Worm (Caenorhabditis elegans): Measurements from ENCODE around the gene mcm-10.

Gene mcm-10

DNA sequence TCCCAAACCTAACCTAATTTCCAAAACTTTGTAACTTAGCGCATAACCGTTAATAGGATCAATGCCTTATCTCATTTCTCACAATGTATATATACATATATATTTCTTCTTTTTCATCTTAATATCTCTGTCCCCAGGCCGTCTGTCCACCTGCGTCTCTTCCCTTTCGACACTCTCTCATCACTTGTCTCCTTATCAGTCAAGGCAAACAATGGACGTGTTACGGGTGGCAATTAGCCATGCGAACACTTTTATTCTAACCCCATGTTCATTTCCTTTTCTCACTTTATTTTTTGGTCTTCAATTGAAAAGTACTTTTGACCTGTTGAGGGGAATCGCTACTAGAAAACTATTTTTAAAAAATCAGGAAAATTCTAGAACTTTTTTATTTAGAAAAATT, 40.0 kb downstream of the mcm-10 start:
- TF ChIP-seq lin-14 (GFP tag; optimal IDR thresholded peaks at IDR 0.05) (peak; percentile 52), nhr-84 (tag; optimal IDR thresholded peaks at IDR 0.05) (no peak), mep-1 (tag; optimal IDR thresholded peaks at IDR 0.05) (no peak), efl-1 (optimal IDR thresholded peaks at IDR 0.05) (no peak), efl-1 (GFP tag; optimal IDR thresholded peaks at IDR 0.05 in 1 of 2) (peak in 1 of 2 experiments; percentile 47), elt-3 (tag; optimal IDR thresholded peaks at IDR 0.05) (peak in 3 of 6 experiments; percentile 52 to 79 (median 64)), blmp-1 (tag; optimal IDR thresholded peaks at IDR 0.05) (peak; percentile 16), ets-5 (GFP tag; IDR thresholded peaks at IDR 0.05) (no peak), egl-27 (tag; optimal IDR thresholded peaks at IDR 0.05) (no peak), snpc-4 (tag; optimal IDR thresholded peaks at IDR 0.05) (no peak), nhr-90 (tag; optimal IDR thresholded peaks at IDR 0.05; ENCODE audit: poor library complexity) (peak; percentile 22), lin-35 (GFP tag; optimal IDR thresholded peaks at IDR 0.05) (peak in 1 of 2 experiments; percentile 4), C34B4.2 (tag; optimal IDR thresholded peaks at IDR 0.05) (no peak), zag-1 (tag; optimal IDR thresholded peaks at IDR 0.05) (no peak), dsc-1 (tag; optimal IDR thresholded peaks at IDR 0.05) (no peak)

DNA sequence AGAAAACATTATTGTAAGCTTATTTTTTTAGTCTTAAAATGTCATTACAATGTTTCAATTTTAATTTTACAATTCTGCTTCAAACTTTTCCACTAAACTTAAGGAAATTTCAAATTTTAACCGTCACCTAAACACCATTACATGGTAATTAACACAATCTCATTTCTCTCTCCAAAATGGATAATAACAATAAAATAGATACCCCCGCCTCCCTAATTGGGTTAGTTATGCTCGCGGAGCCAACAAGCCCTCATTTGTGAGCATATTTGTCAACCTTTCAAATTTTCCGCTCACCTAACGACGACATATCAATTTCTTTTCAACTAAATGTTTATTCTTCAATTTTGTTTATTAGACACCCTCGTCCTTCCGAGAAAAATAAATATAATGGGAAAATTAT, 40.9 kb downstream of the mcm-10 start:
- TF ChIP-seq sup-37 (GFP tag; optimal IDR thresholded peaks at IDR 0.05) (no peak), lin-14 (GFP tag; optimal IDR thresholded peaks at IDR 0.05) (peak; percentile 22), ceh-63 (GFP tag; optimal IDR thresholded peaks at IDR 0.05) (peak; percentile 29)

- TF ChIP-seq lin-14 (GFP tag; optimal IDR thresholded peaks at IDR 0.05): no peak
- TF ChIP-seq nhr-20 (tag; optimal IDR thresholded peaks at IDR 0.05): no peak
- no peak for TF ChIP-seq ztf-4 (tag; optimal IDR thresholded peaks at IDR 0.05)
- TF ChIP-seq C04F5.9 (tag; optimal IDR thresholded peaks at IDR 0.05): no peak
- no peak for TF ChIP-seq egl-27 (tag; optimal IDR thresholded peaks at IDR 0.05)
- no peak for TF ChIP-seq alr-1 (tag; optimal IDR thresholded peaks at IDR 0.05; ENCODE audit: borderline replicate concordance)
- TF ChIP-seq swsn-7 (tag; optimal IDR thresholded peaks at IDR 0.05): no peak
- no peak for TF ChIP-seq nhr-76 (tag; optimal IDR thresholded peaks at IDR 0.05)
- no peak for TF ChIP-seq unc-130 (tag; optimal IDR thresholded peaks at IDR 0.05)
Observed at ce11 chrIII:11359422-11359821, 42.1 kb downstream of the mcm-10 start.

DNA sequence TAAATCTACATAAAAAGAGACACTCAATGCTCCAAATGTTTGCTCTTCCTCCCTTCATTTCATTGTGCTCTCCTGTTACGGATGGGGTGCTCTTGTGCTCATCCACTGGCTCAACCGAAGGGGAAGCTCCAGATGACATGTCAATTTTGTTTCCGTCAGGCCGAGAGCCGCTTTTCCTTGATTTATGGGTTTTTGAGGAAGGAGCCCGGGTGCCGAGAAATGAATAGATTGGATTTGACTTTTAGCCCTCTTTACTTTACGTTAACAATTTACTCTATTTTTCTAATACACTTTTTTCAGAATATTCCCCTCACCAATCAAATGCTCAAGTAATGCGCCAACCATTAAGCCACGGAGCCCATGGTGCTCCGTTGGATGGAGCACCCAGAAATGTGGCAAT, 42.8 kb downstream of the mcm-10 start, which contains the start of gene T28D6.4:
Gene T28D6.4, plus strand, starts transcription at position 301 of the 400 bp plus-strand sequence.
- TF ChIP-seq nhr-77 (tag; optimal IDR thresholded peaks at IDR 0.05) (no peak), nhr-20 (tag; optimal IDR thresholded peaks at IDR 0.05) (no peak), lin-14 (GFP tag; optimal IDR thresholded peaks at IDR 0.05) (peak; percentile 3), unc-86 (tag; optimal IDR thresholded peaks at IDR 0.05) (no peak), ets-5 (GFP tag; IDR thresholded peaks at IDR 0.05) (no peak)

ce11 chrIII:11361394-11361793, 44.0 kb downstream of the mcm-10 start:
- TF ChIP-seq efl-1 (optimal IDR thresholded peaks at IDR 0.05) (no peak), efl-1 (GFP tag; optimal IDR thresholded peaks at IDR 0.05 in 1 of 2) (peak in 1 of 2 experiments; percentile 70), elt-2 (tag; optimal IDR thresholded peaks at IDR 0.05) (no peak), nhr-19 (GFP tag; conservative IDR thresholded peaks at IDR 0.05) (no peak)

DNA sequence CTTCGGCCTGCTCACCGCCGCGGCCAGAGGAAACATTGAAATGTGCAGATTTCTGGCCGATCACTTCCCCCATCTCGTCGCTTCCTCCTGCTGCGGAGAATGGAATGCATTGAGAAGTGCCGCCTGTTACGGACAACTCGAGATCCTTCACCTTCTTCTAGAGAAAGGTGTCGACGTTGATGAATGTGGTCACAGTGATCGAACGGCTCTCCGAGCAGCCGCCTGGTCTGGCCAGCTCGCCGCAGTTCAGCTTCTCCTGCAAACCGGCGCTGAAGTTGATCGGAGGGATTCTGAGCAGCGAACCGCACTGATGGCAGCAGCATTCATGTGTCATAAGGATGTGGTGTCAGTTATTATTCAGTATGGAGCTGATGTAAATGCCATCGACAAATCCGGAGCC, 45.5 kb downstream of the mcm-10 start:
- no peak for TF ChIP-seq jun-1 (tag; optimal IDR thresholded peaks at IDR 0.05)
- TF ChIP-seq nhr-90 (tag; optimal IDR thresholded peaks at IDR 0.05; ENCODE audit: poor library complexity): no peak
- no peak for TF ChIP-seq efl-1 (optimal IDR thresholded peaks at IDR 0.05)
- TF ChIP-seq efl-1 (GFP tag; optimal IDR thresholded peaks at IDR 0.05 in 1 of 2): peak in 1 of 2 experiments; percentile 37
- TF ChIP-seq ztf-4 (tag; optimal IDR thresholded peaks at IDR 0.05): no peak

- TF ChIP-seq nhr-84 (tag; optimal IDR thresholded peaks at IDR 0.05) (no peak), elt-3 (tag; optimal IDR thresholded peaks at IDR 0.05) (peak in 1 of 6 experiments; percentile 1)
Observed at ce11 chrIII:11366467-11366866, 49.1 kb downstream of the mcm-10 start, which contains the start of gene T28D6.3. Gene T28D6.3 (plus strand): TSS chrIII:11366767.

Measured in whole organism, L1 larva.